Worm (Caenorhabditis elegans): ENCODE data around the gene F37C12.21.

Gene F37C12.21

ce11 chrIII:7142172-7142601 lies 46.0 kb upstream of the F37C12.21 start (continued):
- TF ChIP-seq dpl-1 (GFP tag; optimal IDR thresholded peaks at IDR 0.05) (no peak), F49E8.2 (tag; optimal IDR thresholded peaks at IDR 0.05; ENCODE audit: borderline replicate concordance) (peak; percentile 68), spr-1 (tag; optimal IDR thresholded peaks at IDR 0.05) (peak; percentile 47), lsy-2 (tag; optimal IDR thresholded peaks at IDR 0.05) (peak in 1 of 2 experiments; percentile 56), mep-1 (tag; optimal IDR thresholded peaks at IDR 0.05) (no peak), zip-2 (tag; optimal IDR thresholded peaks at IDR 0.05) (no peak), R02D3.7 (tag; optimal IDR thresholded peaks at IDR 0.05) (no peak), spr-3 (GFP tag; optimal IDR thresholded peaks at IDR 0.05) (no peak), nhr-111 (GFP tag; optimal IDR thresholded peaks at IDR 0.05) (peak; percentile 27), ztf-7 (tag; optimal IDR thresholded peaks at IDR 0.05) (no peak), daf-16 (GFP tag; optimal IDR thresholded peaks at IDR 0.05) (peak in 1 of 2 experiments; percentile 9), daf-16 (tag; optimal IDR thresholded peaks at IDR 0.05) (peak; percentile 59), cey-2 (tag; optimal IDR thresholded peaks at IDR 0.05; ENCODE audit: borderline replicate concordance, insufficient read depth) (no peak), snpc-4 (tag; optimal IDR thresholded peaks at IDR 0.05) (peak; percentile 81), nhr-10 (tag; optimal IDR thresholded peaks at IDR 0.05) (no peak), unc-62 (GFP tag; optimal IDR thresholded peaks at IDR 0.05 in 1 of 2) (peak in 1 of 2 experiments; percentile 28), unc-62 (tag; optimal IDR thresholded peaks at IDR 0.05) (no peak), mdl-1 (tag; optimal IDR thresholded peaks at IDR 0.05) (no peak), hif-1 (tag; optimal IDR thresholded peaks at IDR 0.05) (no peak), hlh-11 (tag; optimal IDR thresholded peaks at IDR 0.05) (peak; percentile 40), lin-13 (GFP tag; optimal IDR thresholded peaks at IDR 0.05) (peak; percentile 39), lin-1 (GFP tag; IDR thresholded peaks at IDR 0.05) (0 out of 2 replicates have a peak, but pooled peaks have one; percentile 6), zfp-2 (tag; optimal IDR thresholded peaks at IDR 0.05) (no peak), ceh-44 (GFP tag; IDR thresholded peaks at IDR 0.05) (peak; percentile 61; the same call in 1 of the 2 replicates), snpc-1.2 (GFP tag; IDR thresholded peaks at IDR 0.05) (peak; percentile 71), attf-4 (tag; optimal IDR thresholded peaks at IDR 0.05) (no peak), F26F4.8 (GFP tag; conservative IDR thresholded peaks at IDR 0.05) (no peak), D1046.2 (GFP tag; IDR thresholded peaks at IDR 0.05) (no peak), arid-1 (GFP tag; conservative IDR thresholded peaks at IDR 0.05) (peak; percentile 62), madf-5 (GFP tag; IDR thresholded peaks at IDR 0.05) (no peak), T20F7.1 (GFP tag; optimal IDR thresholded peaks at IDR 0.05) (no peak), unc-130 (GFP tag; optimal IDR thresholded peaks at IDR 0.05) (no peak), nhr-28 (tag; optimal IDR thresholded peaks at IDR 0.05) (no peak), F10B5.3 (tag; optimal IDR thresholded peaks at IDR 0.05) (peak; percentile 8), F37D6.2 (tag; optimal IDR thresholded peaks at IDR 0.05) (no peak), zfp-3 (GFP tag; conservative IDR thresholded peaks at IDR 0.05) (no peak), pha-4 (GFP tag; IDR thresholded peaks at IDR 0.05) (no peak), pha-4 (tag; optimal IDR thresholded peaks at IDR 0.05) (no peak), lin-15B (tag; optimal IDR thresholded peaks at IDR 0.05) (no peak), ama-1 (optimal IDR thresholded peaks at IDR 0.05) (peak; percentile 85), ctbp-1 (GFP tag; IDR thresholded peaks at IDR 0.05) (no peak), zag-1 (tag; optimal IDR thresholded peaks at IDR 0.05) (no peak)

ce11 chrIII:7144749-7145148 lies 43.4 kb upstream of the F37C12.21 start, which contains the start of gene glr-2:
Gene glr-2 (minus strand): TSS chrIII:7144959.
- no peak for TF ChIP-seq nhr-102 (tag; optimal IDR thresholded peaks at IDR 0.05)
- no peak for TF ChIP-seq ceh-82 (tag; optimal IDR thresholded peaks at IDR 0.05)
- TF ChIP-seq lin-39 (tag; optimal IDR thresholded peaks at IDR 0.05), result no peak
- TF ChIP-seq spr-1 (tag; optimal IDR thresholded peaks at IDR 0.05), result no peak
- no peak for TF ChIP-seq nhr-41 (GFP tag; IDR thresholded peaks at IDR 0.05)
- TF ChIP-seq egl-43 (GFP tag; IDR thresholded peaks at IDR 0.05), result no peak
- no peak for TF ChIP-seq gei-8 (GFP tag; optimal IDR thresholded peaks at IDR 0.05)
- TF ChIP-seq tag-97 (GFP tag; IDR thresholded peaks at IDR 0.05), result no peak
- TF ChIP-seq nhr-77 (tag; optimal IDR thresholded peaks at IDR 0.05), result no peak
- no peak for TF ChIP-seq ctbp-1 (GFP tag; IDR thresholded peaks at IDR 0.05)
- TF ChIP-seq lir-3 (tag; optimal IDR thresholded peaks at IDR 0.05), result no peak
- no peak for TF ChIP-seq Y75B8A.6 (GFP tag; IDR thresholded peaks at IDR 0.05)
- no peak for TF ChIP-seq vab-7 (GFP tag; IDR thresholded peaks at IDR 0.05)
- no peak for TF ChIP-seq saeg-2 (GFP tag; IDR thresholded peaks at IDR 0.05)
- no peak for TF ChIP-seq egl-27 (tag; optimal IDR thresholded peaks at IDR 0.05)
- no peak for TF ChIP-seq unc-62 (GFP tag; optimal IDR thresholded peaks at IDR 0.05 in 1 of 2)
- TF ChIP-seq unc-62 (tag; optimal IDR thresholded peaks at IDR 0.05), result no peak

Data from whole organism, L4 larva.